Worm (Caenorhabditis elegans): Measurements from ENCODE around the gene rpl-35.
A peak's percentile ranks its signal among the peaks of the same experiment; 100 is the strongest.

rpl-35 gene

ce11 chrIII:7819866-7820265, 35.1 kb upstream of the rpl-35 start (continued):
- no peak for TF ChIP-seq lin-13 (GFP tag; optimal IDR thresholded peaks at IDR 0.05)

ce11 chrIII:7823285-7823684, 31.6 kb upstream of the rpl-35 start:
- TF ChIP-seq aly-2 (tag; optimal IDR thresholded peaks at IDR 0.05) (no peak), ceh-82 (tag; optimal IDR thresholded peaks at IDR 0.05) (no peak), lin-14 (GFP tag; optimal IDR thresholded peaks at IDR 0.05) (no peak), nhr-90 (tag; optimal IDR thresholded peaks at IDR 0.05; ENCODE audit: poor library complexity) (no peak), elt-2 (tag; optimal IDR thresholded peaks at IDR 0.05) (no peak), nhr-76 (tag; optimal IDR thresholded peaks at IDR 0.05) (no peak), dpl-1 (GFP tag; optimal IDR thresholded peaks at IDR 0.05) (no peak), nhr-20 (tag; optimal IDR thresholded peaks at IDR 0.05) (no peak), ets-5 (GFP tag; IDR thresholded peaks at IDR 0.05) (no peak), snu-23 (GFP tag; optimal IDR thresholded peaks at IDR 0.05) (no peak), lin-35 (GFP tag; optimal IDR thresholded peaks at IDR 0.05) (no peak), egl-13 (tag; optimal IDR thresholded peaks at IDR 0.05) (no peak), ceh-88 (GFP tag; IDR thresholded peaks at IDR 0.05) (no peak), jun-1 (tag; optimal IDR thresholded peaks at IDR 0.05) (no peak), sup-37 (GFP tag; optimal IDR thresholded peaks at IDR 0.05) (no peak), hlh-17 (GFP tag; optimal IDR thresholded peaks at IDR 0.05; ENCODE audit: borderline replicate concordance) (no peak)

ce11 chrIII:7824041-7824440, 30.9 kb upstream of the rpl-35 start:
- TF ChIP-seq efl-1 (optimal IDR thresholded peaks at IDR 0.05): no peak
- TF ChIP-seq efl-1 (GFP tag; optimal IDR thresholded peaks at IDR 0.05 in 1 of 2): peak in 1 of 2 experiments; percentile 21
- TF ChIP-seq pqm-1 (tag; optimal IDR thresholded peaks at IDR 0.05): no peak
- peak; percentile 22 for TF ChIP-seq unc-86 (tag; optimal IDR thresholded peaks at IDR 0.05)
- TF ChIP-seq aly-2 (tag; optimal IDR thresholded peaks at IDR 0.05): no peak

- TF ChIP-seq fkh-4 (tag; optimal IDR thresholded peaks at IDR 0.05; ENCODE audit: borderline replicate concordance): no peak
- TF ChIP-seq tlp-1 (tag; optimal IDR thresholded peaks at IDR 0.05): no peak
- TF ChIP-seq aly-2 (tag; optimal IDR thresholded peaks at IDR 0.05): no peak
- TF ChIP-seq unc-86 (tag; optimal IDR thresholded peaks at IDR 0.05): no peak
- no peak for TF ChIP-seq isw-1 (GFP tag; IDR thresholded peaks at IDR 0.05)
- TF ChIP-seq snu-23 (GFP tag; optimal IDR thresholded peaks at IDR 0.05): peak; percentile 24
- no peak for TF ChIP-seq ama-1 (optimal IDR thresholded peaks at IDR 0.05)
- TF ChIP-seq ceh-82 (tag; optimal IDR thresholded peaks at IDR 0.05): no peak
- TF ChIP-seq xbp-1 (tag; optimal IDR thresholded peaks at IDR 0.05): peak; percentile 1
- TF ChIP-seq lir-3 (tag; optimal IDR thresholded peaks at IDR 0.05; ENCODE audit: poor library complexity): no peak
- no peak for TF ChIP-seq sox-4 (tag; optimal IDR thresholded peaks at IDR 0.05)
- TF ChIP-seq snpc-4 (tag; optimal IDR thresholded peaks at IDR 0.05): no peak
- TF ChIP-seq lin-35 (GFP tag; optimal IDR thresholded peaks at IDR 0.05): peak; percentile 28 to 60
- no peak for TF ChIP-seq nhr-85 (tag)
- TF ChIP-seq nhr-28 (tag; optimal IDR thresholded peaks at IDR 0.05): no peak
- TF ChIP-seq nhr-84 (tag; optimal IDR thresholded peaks at IDR 0.05): no peak
- no peak for TF ChIP-seq Y116A8C.19 (tag; optimal IDR thresholded peaks at IDR 0.05; ENCODE audit: borderline replicate concordance)
- TF ChIP-seq nhr-47 (tag; optimal IDR thresholded peaks at IDR 0.05): no peak
- TF ChIP-seq ces-1 (GFP tag; optimal IDR thresholded peaks at IDR 0.05): no peak
- no peak for TF ChIP-seq lin-39 (tag; optimal IDR thresholded peaks at IDR 0.05)
- TF ChIP-seq unc-130 (tag; optimal IDR thresholded peaks at IDR 0.05): no peak
- no peak for TF ChIP-seq sptf-1 (tag; optimal IDR thresholded peaks at IDR 0.05)
- no peak for TF ChIP-seq pag-3 (tag; optimal IDR thresholded peaks at IDR 0.05; ENCODE audit: borderline replicate concordance, insufficient read depth)
- TF ChIP-seq blmp-1 (tag; optimal IDR thresholded peaks at IDR 0.05): peak; percentile 51
- TF ChIP-seq aha-1 (tag; optimal IDR thresholded peaks at IDR 0.05): no peak
- no peak for TF ChIP-seq nhr-71 (tag; optimal IDR thresholded peaks at IDR 0.05)
- TF ChIP-seq mep-1 (tag; optimal IDR thresholded peaks at IDR 0.05): no peak
- peak; percentile 4 for TF ChIP-seq skn-1 (tag; optimal IDR thresholded peaks at IDR 0.05)
- TF ChIP-seq ztf-4 (tag; optimal IDR thresholded peaks at IDR 0.05): no peak
- TF ChIP-seq lin-15B (tag; optimal IDR thresholded peaks at IDR 0.05): no peak
- no peak for TF ChIP-seq rnt-1 (tag; optimal IDR thresholded peaks at IDR 0.05)
Observed at ce11 chrIII:7828576-7829461, 26.1 kb upstream of the rpl-35 start, which contains the start of the genes egl-45 and kcmf-1. egl-45 (minus strand) TSS chrIII:7828626. kcmf-1 (plus strand) TSS chrIII:7829411.

Measured in whole organism, L1 larva.